Fruit fly (Drosophila melanogaster): ENCODE results near the gene Pbp95.

The Pbp95 gene

dm6 chr3R:7999530-8000116 is 14.0 kb upstream of the Pbp95 start, which contains the start of gene PIG-H (continued):
- TF ChIP-seq Fer2 (tag; optimal IDR thresholded peaks at IDR 0.05), result no peak
- TF ChIP-seq br (optimal IDR thresholded peaks at IDR 0.05), result no peak
- TF ChIP-seq CG9437 (GFP tag; optimal IDR thresholded peaks at IDR 0.05), result no peak
- no peak for TF ChIP-seq CG10209 (GFP tag; optimal IDR thresholded peaks at IDR 0.05)
- no peak for TF ChIP-seq CG7786 (GFP tag; optimal IDR thresholded peaks at IDR 0.05)
- peak; percentile 7 for TF ChIP-seq CG18262 (tag; optimal IDR thresholded peaks at IDR 0.05)
- peak; percentile 35 for TF ChIP-seq BEAF-32 (GFP tag; optimal IDR thresholded peaks at IDR 0.05)
- no peak for TF ChIP-seq Lpt (GFP tag; optimal IDR thresholded peaks at IDR 0.05)
- no peak for TF ChIP-seq dm (GFP tag; optimal IDR thresholded peaks at IDR 0.05)
- no peak for TF ChIP-seq CG42726 (GFP tag; IDR thresholded peaks at IDR 0.05; ENCODE audit: partially characterized antibody)
- TF ChIP-seq NC2α (GFP tag; optimal IDR thresholded peaks at IDR 0.05), result no peak
- no peak for TF ChIP-seq CG17802 (tag; optimal IDR thresholded peaks at IDR 0.05)
- no peak for TF ChIP-seq Xrp1 (GFP tag; IDR thresholded peaks at IDR 0.05)
- TF ChIP-seq ind (GFP tag; optimal IDR thresholded peaks at IDR 0.05), result no peak
- TF ChIP-seq kay (GFP tag; optimal IDR thresholded peaks at IDR 0.05), result no peak
- no peak for TF ChIP-seq Kr (GFP tag; optimal IDR thresholded peaks at IDR 0.05)
- TF ChIP-seq CG14860 (GFP tag; IDR thresholded peaks at IDR 0.05; ENCODE audit: partially characterized antibody), result no peak
- no peak for TF ChIP-seq CG30431 (GFP tag; optimal IDR thresholded peaks at IDR 0.05)
- no peak for TF ChIP-seq CHES-1-like (GFP tag; optimal IDR thresholded peaks at IDR 0.05)
- TF ChIP-seq wor (GFP tag; IDR thresholded peaks at IDR 0.05), result no peak
- no peak for TF ChIP-seq mirr (GFP tag; optimal IDR thresholded peaks at IDR 0.05)
- no peak for TF ChIP-seq CG8359 (GFP tag; optimal IDR thresholded peaks at IDR 0.05; ENCODE audit: borderline replicate concordance)
- peak; percentile 51 for TF ChIP-seq sens (GFP tag)
- TF ChIP-seq grau (tag; optimal IDR thresholded peaks at IDR 0.05), result peak; percentile 20
- TF ChIP-seq ewg (GFP tag; optimal IDR thresholded peaks at IDR 0.05), result no peak
- TF ChIP-seq CG33557 (GFP tag; optimal IDR thresholded peaks at IDR 0.05), result no peak
- TF ChIP-seq CkIIα-i1 (GFP tag; IDR thresholded peaks at IDR 0.05), result no peak
- TF ChIP-seq Sry-δ (GFP tag; optimal IDR thresholded peaks at IDR 0.05), result no peak
- no peak for TF ChIP-seq ken (GFP tag; IDR thresholded peaks at IDR 0.05)
- no peak for TF ChIP-seq CG11085 (GFP tag; IDR thresholded peaks at IDR 0.05)
- TF ChIP-seq CG10274 (GFP tag; optimal IDR thresholded peaks at IDR 0.05), result no peak
- TF ChIP-seq unpg (GFP tag; optimal IDR thresholded peaks at IDR 0.05), result no peak
- TF ChIP-seq insv (GFP tag; optimal IDR thresholded peaks at IDR 0.05), result no peak
- TF ChIP-seq trem (tag; optimal IDR thresholded peaks at IDR 0.05), result peak; percentile 40
- TF ChIP-seq CG2120 (GFP tag; optimal IDR thresholded peaks at IDR 0.05), result peak; percentile 4
- no peak for TF ChIP-seq esg (GFP tag; conservative IDR thresholded peaks at IDR 0.05)
- no peak for TF ChIP-seq H15 (GFP tag; IDR thresholded peaks at IDR 0.05)
- TF ChIP-seq bsh (GFP tag; optimal IDR thresholded peaks at IDR 0.05), result no peak
- no peak for TF ChIP-seq CG3281 (GFP tag; optimal IDR thresholded peaks at IDR 0.05)
- no peak for TF ChIP-seq tio (GFP tag; optimal IDR thresholded peaks at IDR 0.05)
- no peak for TF ChIP-seq Chrac-16 (GFP tag; optimal IDR thresholded peaks at IDR 0.05)
- peak; percentile 95 for TF ChIP-seq Dp (GFP tag; optimal IDR thresholded peaks at IDR 0.05)
- no peak for TF ChIP-seq rib (GFP tag; IDR thresholded peaks at IDR 0.05)
- no peak for TF ChIP-seq jing (GFP tag; optimal IDR thresholded peaks at IDR 0.05)
- no peak for TF ChIP-seq B-H2 (GFP tag; optimal IDR thresholded peaks at IDR 0.05)
- TF ChIP-seq CG16863 (GFP tag; optimal IDR thresholded peaks at IDR 0.05), result no peak
- no peak for TF ChIP-seq ab (GFP tag; optimal IDR thresholded peaks at IDR 0.05)
- TF ChIP-seq otp (GFP tag; IDR thresholded peaks at IDR 0.05), result no peak
- TF ChIP-seq CG10267 (tag; optimal IDR thresholded peaks at IDR 0.05), result peak; percentile 19
- no peak for TF ChIP-seq Gsc (GFP tag; IDR thresholded peaks at IDR 0.05)
- TF ChIP-seq Dll (GFP tag; IDR thresholded peaks at IDR 0.05; ENCODE audit: partially characterized antibody), result no peak
- no peak for TF ChIP-seq CG10959 (GFP tag; IDR thresholded peaks at IDR 0.05)

Measured in whole organism, embryonic.